Worm (Caenorhabditis elegans): ENCODE measurements around the gene msp-19.

DNA sequence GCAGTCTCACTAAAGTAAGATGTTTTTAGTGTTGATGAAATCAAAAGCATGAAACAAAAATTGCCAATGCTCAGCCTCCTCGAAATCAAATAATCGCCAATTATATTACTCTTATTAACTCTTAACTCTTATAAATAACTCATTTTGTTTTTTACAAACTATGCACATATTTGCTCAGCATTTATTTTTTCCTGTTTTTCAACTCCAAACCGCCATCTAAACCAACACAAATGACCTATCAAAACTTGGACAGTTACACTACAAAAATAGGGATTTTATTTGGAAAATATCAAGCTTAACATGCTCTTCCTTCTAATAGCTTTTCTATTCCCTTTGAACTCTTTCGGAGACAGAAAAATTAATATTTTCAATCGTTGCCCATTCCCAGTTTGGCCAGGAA lies 31.8 kb upstream of the msp-19 start, which contains the start of gene thn-6:
- TF ChIP-seq skn-1 (tag; optimal IDR thresholded peaks at IDR 0.05): no peak
- TF ChIP-seq tbx-2 (tag; optimal IDR thresholded peaks at IDR 0.05): no peak
- no peak for TF ChIP-seq unc-62 (GFP tag; optimal IDR thresholded peaks at IDR 0.05)
- no peak for TF ChIP-seq unc-39 (tag; optimal IDR thresholded peaks at IDR 0.05)
- no peak for TF ChIP-seq mdl-1 (tag; optimal IDR thresholded peaks at IDR 0.05)
- no peak for TF ChIP-seq daf-12 (tag; optimal IDR thresholded peaks at IDR 0.05)
- no peak for TF ChIP-seq nhr-11 (tag; optimal IDR thresholded peaks at IDR 0.05)
- no peak for TF ChIP-seq elt-3 (tag; optimal IDR thresholded peaks at IDR 0.05)
- TF ChIP-seq elt-2 (tag; optimal IDR thresholded peaks at IDR 0.05): no peak
